Worm (Caenorhabditis elegans) whole organism, midembryonic: Measurements from ENCODE around the gene C50D2.7.

Source experiments
- T22C8.4 ChIP-seq: fragments of 200-800 bp; sonication (Bioruptor generic); IDR thresholded peaks from 2 replicates; pipeline ENCODE4 v1.3.6; 2022; ENCODE audit warnings: missing genetic modification characterization, missing compliant biosample characterization
- tab-1 ChIP-seq: fragments of 200-800 bp; sonication (Bioruptor generic); IDR thresholded peaks from 2 replicates; pipeline ENCODE4 v1.3.6; 2022; ENCODE audit warnings: missing genetic modification characterization, missing compliant biosample characterization
- ztf-29 ChIP-seq: fragments of 200-800 bp; sonication (Bioruptor generic); IDR thresholded peaks from 2 replicates; pipeline ENCODE4 v1.3.6; 2022; ENCODE audit warnings: missing genetic modification reagents, missing genetic modification characterization, missing compliant biosample characterization

ce11 chrII:43640-44039 is 51.4 kb downstream of the C50D2.7 start, which contains the start of gene nfyc-1:
- TF ChIP-seq T22C8.4 (GFP tag; lab: Robert Waterston, UW) (no peak), ztf-29 (GFP tag; lab: Robert Waterston, UW) (no peak), tab-1 (no peak)
